Worm (Caenorhabditis elegans) whole organism, young adult: ENCODE measurements around the gene F44E2.7.

ENCODE experiments used
- F52B5.7 ChIP-seq: sonication (generic microtip); optimal IDR thresholded peaks from 2 replicates; lab custom pipeline; 2016; ENCODE audit warnings: mild to moderate bottlenecking, missing genetic modification characterization, missing compliant biosample characterization
- Y95B8A.8 ChIP-seq: fragments of 200-800 bp; sonication (Bioruptor generic); IDR thresholded peaks from 2 replicates; pipeline ENCODE4 v1.3.6; 2022; ENCODE audit warnings: missing genetic modification reagents, missing genetic modification characterization, missing compliant biosample characterization
- ama-1 ChIP-seq, 3 experiments: fragments of 150-350 bp in 1 of 3; sonication (generic microtip) in 2 of 3; optimal IDR thresholded peaks; 2 replicates each; lab custom pipeline; 2014 to 2018; ENCODE audit warnings: missing biosample characterization in 2 of 3, missing genetic modification characterization in 2 of 3, missing genetic modification reagents in 2 of 3
- egrh-3 ChIP-seq: fragments of 200-800 bp; sonication (Bioruptor generic); IDR thresholded peaks from 2 replicates; pipeline ENCODE4 v1.3.6; 2022; ENCODE audit warnings: missing genetic modification reagents, missing genetic modification characterization, missing compliant biosample characterization
- let-526 ChIP-seq: fragments of 200-800 bp; sonication (Bioruptor generic); IDR thresholded peaks from 2 replicates; pipeline ENCODE4 v1.3.6; 2022; ENCODE audit warnings: missing genetic modification reagents, missing genetic modification characterization, missing compliant biosample characterization
- lin-54 ChIP-seq: fragments of 200-800 bp; sonication (Bioruptor generic); optimal IDR thresholded peaks from 2 replicates; lab custom pipeline; 2018; ENCODE audit warnings: mild to moderate bottlenecking, missing genetic modification characterization, missing compliant biosample characterization
- madf-3 ChIP-seq: fragments of 200-800 bp; sonication (Bioruptor generic); IDR thresholded peaks from 2 replicates; pipeline ENCODE4 v1.3.6; 2022; ENCODE audit warnings: missing genetic modification reagents, missing genetic modification characterization, missing compliant biosample characterization
- nhr-179 ChIP-seq: sonication (generic microtip); optimal IDR thresholded peaks from 2 replicates; lab custom pipeline; 2016; ENCODE audit warnings: mild to moderate bottlenecking, missing genetic modification characterization, missing compliant biosample characterization
- pha-4 ChIP-seq: fragments of 150-350 bp; sonication (generic microtip); optimal IDR thresholded peaks from 2 replicates; lab custom pipeline; 2014; ENCODE audit warnings: missing biosample characterization, missing genetic modification reagents, missing genetic modification characterization
- ztf-6 ChIP-seq: fragments of 200-800 bp; sonication (Bioruptor generic); IDR thresholded peaks from 2 replicates; pipeline ENCODE4 v1.3.6; 2022; ENCODE audit warnings: missing genetic modification reagents, missing genetic modification characterization, missing compliant biosample characterization

DNA sequence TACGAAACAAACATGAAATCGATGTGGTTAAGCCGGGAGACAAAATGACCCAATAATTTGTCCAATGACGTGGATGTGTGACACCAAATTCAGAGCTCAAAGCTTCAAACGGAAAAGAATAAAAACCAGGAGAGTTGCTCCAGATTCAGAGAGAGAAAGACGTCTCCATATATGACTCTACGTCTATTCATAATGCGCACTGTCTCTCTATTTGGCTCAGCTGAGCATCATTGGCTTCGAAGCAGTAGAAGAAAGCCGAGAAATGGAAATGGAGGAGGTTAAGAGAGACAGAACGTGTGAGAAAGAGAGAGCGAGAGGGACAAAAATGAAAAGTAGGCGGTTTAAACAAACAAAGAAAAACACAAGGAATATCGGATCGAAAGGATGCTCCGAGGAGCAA, 38.0 kb upstream of the F44E2.7 start:
- TF ChIP-seq ama-1 (optimal IDR thresholded peaks at IDR 0.05; lab: Kevin White, UChicago) = no peak
- no peak for TF ChIP-seq ama-1 (GFP tag; optimal IDR thresholded peaks at IDR 0.05; lab: Kevin White, UChicago)
- TF ChIP-seq madf-3 = no peak
- no peak for TF ChIP-seq lin-54 (GFP tag; lab: Kevin White, UChicago)
- no peak for TF ChIP-seq nhr-179
- no peak for TF ChIP-seq pha-4 (tag; lab: Kevin White, UChicago)
- TF ChIP-seq Y95B8A.8 (GFP tag; lab: Robert Waterston, UW) = no peak
- no peak for TF ChIP-seq ztf-6 (GFP tag; lab: Robert Waterston, UW)
- TF ChIP-seq F52B5.7 = no peak
- TF ChIP-seq egrh-3 (GFP tag; lab: Robert Waterston, UW) = no peak
- no peak for TF ChIP-seq let-526 (GFP tag; lab: Robert Waterston, UW)
